Fruit fly (Drosophila melanogaster) whole organism, embryonic: Measurements from ENCODE around the gene CG14079.

Experiments used
- Adf1 ChIP-seq: fragments of 200-800 bp; sonication (Bioruptor generic); IDR thresholded peaks from 2 replicates; pipeline ENCODE4 v1.3.6; 2022; ENCODE audit warnings: missing biosample characterization, missing genetic modification characterization
- Bdp1 ChIP-seq: fragments of 200-800 bp; sonication (Bioruptor generic); optimal IDR thresholded peaks from 3 replicates; lab custom pipeline; 2016; ENCODE audit warnings: missing biosample characterization, missing genetic modification characterization
- Blimp-1 ChIP-seq: fragments of 200-800 bp; sonication (Bioruptor generic); optimal IDR thresholded peaks from 3 replicates; lab custom pipeline; 2018; ENCODE audit warnings: missing biosample characterization, missing genetic modification characterization, mild to moderate bottlenecking, moderate library complexity, missing genetic modification reagents
- CG12219 ChIP-seq: fragments of 200-800 bp; sonication (Bioruptor generic); optimal IDR thresholded peaks from 3 replicates; lab custom pipeline; 2018; ENCODE audit warnings: missing biosample characterization, mild to moderate bottlenecking, missing genetic modification characterization
- CG1233 ChIP-seq: fragments of 200-800 bp; sonication (Bioruptor generic); optimal IDR thresholded peaks from 4 replicates; lab custom pipeline; 2018; ENCODE audit warnings: missing biosample characterization, mild to moderate bottlenecking, missing genetic modification characterization
- CG13775 ChIP-seq: fragments of 200-800 bp; sonication (Bioruptor generic); optimal IDR thresholded peaks from 3 replicates; lab custom pipeline; 2017; ENCODE audit warnings: missing biosample characterization, mild to moderate bottlenecking, missing genetic modification characterization
- CG15011 ChIP-seq: fragments of 200-800 bp; sonication (Bioruptor generic); optimal IDR thresholded peaks from 3 replicates; lab custom pipeline; 2018; ENCODE audit warnings: missing biosample characterization, mild to moderate bottlenecking, missing genetic modification characterization
- CG15696 ChIP-seq: fragments of 200-800 bp; sonication (Bioruptor generic); optimal IDR thresholded peaks from 2 replicates; lab custom pipeline; 2019; ENCODE audit warnings: missing biosample characterization, mild to moderate bottlenecking, missing genetic modification characterization, moderate library complexity
- CG16779 ChIP-seq: fragments of 200-800 bp; sonication (Bioruptor generic); IDR thresholded peaks from 2 replicates; pipeline ENCODE4 v1.3.6; 2022; ENCODE audit warnings: missing biosample characterization, missing genetic modification characterization
- CG16813 ChIP-seq: fragments of 200-800 bp; sonication (Bioruptor generic); IDR thresholded peaks from 3 replicates; pipeline ENCODE4 v1.3.6; 2022; ENCODE audit warnings: missing biosample characterization, missing genetic modification characterization; ENCODE audit not compliant: partially characterized antibody
- CG18011 ChIP-seq: fragments of 200-800 bp; sonication (Bioruptor generic); optimal IDR thresholded peaks from 2 replicates; lab custom pipeline; 2017; ENCODE audit warnings: missing biosample characterization, missing genetic modification characterization, mild to moderate bottlenecking, moderate library complexity, missing genotype
- CG1832 ChIP-seq: fragments of 200-800 bp; sonication (Bioruptor generic); optimal IDR thresholded peaks from 2 replicates; lab custom pipeline; 2017; ENCODE audit warnings: missing biosample characterization, mild to moderate bottlenecking, missing genetic modification characterization, inconsistent platforms
- CG2199 ChIP-seq: fragments of 200-800 bp; sonication (Bioruptor generic); IDR thresholded peaks from 3 replicates; pipeline ENCODE4 v1.3.6; 2022; ENCODE audit warnings: missing biosample characterization, missing genetic modification characterization
- CG2202 ChIP-seq: fragments of 200-800 bp; sonication (Bioruptor generic); optimal IDR thresholded peaks from 2 replicates; lab custom pipeline; 2018; ENCODE audit warnings: missing biosample characterization, mild to moderate bottlenecking, missing genetic modification characterization
- CG2875 ChIP-seq: fragments of 200-800 bp; sonication (Bioruptor generic); optimal IDR thresholded peaks from 2 replicates; lab custom pipeline; 2017; ENCODE audit warnings: missing biosample characterization, mild to moderate bottlenecking, missing genetic modification characterization, missing genetic modification reagents
- CG32767 ChIP-seq: fragments of 200-800 bp; sonication (Bioruptor generic); IDR thresholded peaks from 2 replicates; pipeline ENCODE4 v1.3.6; 2022; ENCODE audit warnings: missing biosample characterization, missing genetic modification characterization
- CG4328 ChIP-seq: fragments of 200-800 bp; sonication (Bioruptor generic); optimal IDR thresholded peaks from 3 replicates; lab custom pipeline; 2017; ENCODE audit warnings: missing biosample characterization, missing genetic modification reagents, missing genetic modification characterization
- CG43689 ChIP-seq: fragments of 200-800 bp; sonication (Bioruptor generic); IDR thresholded peaks from 2 replicates; pipeline ENCODE4 v1.3.6; 2022; ENCODE audit warnings: missing biosample characterization, missing genetic modification characterization
- CG5180 ChIP-seq: fragments of 200-800 bp; sonication (Bioruptor generic); optimal IDR thresholded peaks from 3 replicates; lab custom pipeline; 2017; ENCODE audit warnings: missing biosample characterization, missing genetic modification characterization, mild to moderate bottlenecking, moderate library complexity, missing genetic modification reagents
- CG8388 ChIP-seq: fragments of 200-800 bp; sonication (Bioruptor generic); optimal IDR thresholded peaks from 2 replicates; lab custom pipeline; 2019; ENCODE audit warnings: missing biosample characterization, mild to moderate bottlenecking, missing genetic modification characterization, moderate library complexity
- CG8944 ChIP-seq: fragments of 200-800 bp; sonication (Bioruptor generic); optimal IDR thresholded peaks from 3 replicates; lab custom pipeline; 2016; ENCODE audit warnings: missing biosample characterization, missing genetic modification characterization
- CrebB ChIP-seq: fragments of 200-800 bp; sonication (Bioruptor generic); optimal IDR thresholded peaks from 3 replicates; lab custom pipeline; 2018; ENCODE audit warnings: missing biosample characterization, mild to moderate bottlenecking, missing genetic modification characterization
- ERR ChIP-seq: fragments of 200-800 bp; sonication (Bioruptor generic); optimal IDR thresholded peaks from 2 replicates; lab custom pipeline; 2016; ENCODE audit warnings: missing biosample characterization, missing genetic modification characterization
- HHEX ChIP-seq: fragments of 200-800 bp; sonication (Bioruptor generic); optimal IDR thresholded peaks from 3 replicates; lab custom pipeline; 2017; ENCODE audit warnings: missing biosample characterization, mild to moderate bottlenecking, missing genetic modification characterization, missing genetic modification reagents
- HLH3B ChIP-seq: fragments of 200-800 bp; sonication (Bioruptor generic); IDR thresholded peaks from 2 replicates; pipeline ENCODE4 v1.3.6; 2022; ENCODE audit warnings: missing biosample characterization, missing genetic modification characterization
- HmgD ChIP-seq: fragments of 200-800 bp; sonication (Bioruptor generic); optimal IDR thresholded peaks from 3 replicates; lab custom pipeline; 2016; ENCODE audit warnings: missing biosample characterization, missing genetic modification characterization
- Hmr ChIP-seq: fragments of 200-800 bp; sonication (Bioruptor generic); optimal IDR thresholded peaks from 3 replicates; lab custom pipeline; 2017; ENCODE audit warnings: mild to moderate bottlenecking, missing biosample characterization, missing genetic modification reagents, missing genetic modification characterization
- Mes4 ChIP-seq: fragments of 200-800 bp; sonication (Bioruptor generic); optimal IDR thresholded peaks from 2 replicates; lab custom pipeline; 2016; ENCODE audit warnings: missing biosample characterization, missing genetic modification characterization
- NC2α ChIP-seq: fragments of 200-800 bp; sonication (Bioruptor generic); optimal IDR thresholded peaks from 2 replicates; lab custom pipeline; 2016; ENCODE audit warnings: missing biosample characterization, missing genetic modification characterization
- Sry-δ ChIP-seq: fragments of 200-800 bp; sonication (Bioruptor generic); optimal IDR thresholded peaks from 2 replicates; lab custom pipeline; 2016; ENCODE audit warnings: missing biosample characterization, missing genetic modification characterization
- Usf ChIP-seq: fragments of 200-800 bp; sonication (Bioruptor generic); optimal IDR thresholded peaks from 2 replicates; lab custom pipeline; 2017; ENCODE audit warnings: missing genotype, missing biosample characterization, missing genetic modification characterization
- aop ChIP-seq: fragments of 200-800 bp; sonication (Bioruptor generic); IDR thresholded peaks from 2 replicates; pipeline ENCODE4 v1.3.6; 2022; ENCODE audit warnings: missing biosample characterization, missing genetic modification characterization
- cad ChIP-seq: fragments of >200 bp; optimal IDR thresholded peaks from 2 replicates; lab custom pipeline; 2017; ENCODE audit warnings: missing biosample characterization, missing genetic modification characterization
- dmrt11E ChIP-seq: fragments of 200-800 bp; sonication (Bioruptor generic); optimal IDR thresholded peaks from 3 replicates; lab custom pipeline; 2018; ENCODE audit warnings: missing biosample characterization, mild to moderate bottlenecking, missing genetic modification characterization, moderate library complexity
- dmrt99B ChIP-seq: fragments of 200-800 bp; sonication (Bioruptor generic); optimal IDR thresholded peaks from 2 replicates; lab custom pipeline; 2018; ENCODE audit warnings: missing biosample characterization, mild to moderate bottlenecking, missing genetic modification characterization, moderate library complexity
- fd3F ChIP-seq: fragments of 200-800 bp; sonication (Bioruptor generic); optimal IDR thresholded peaks from 2 replicates; lab custom pipeline; 2018; ENCODE audit warnings: missing biosample characterization, mild to moderate bottlenecking, missing genetic modification characterization, moderate library complexity
- gro ChIP-seq: fragments of 200-800 bp; sonication (Bioruptor generic); optimal IDR thresholded peaks from 2 replicates; lab custom pipeline; 2016; ENCODE audit warnings: missing biosample characterization, missing genetic modification characterization
- gsb-n ChIP-seq: fragments of 200-800 bp; sonication (Bioruptor generic); optimal IDR thresholded peaks from 3 replicates; lab custom pipeline; 2018; ENCODE audit warnings: missing biosample characterization, mild to moderate bottlenecking, missing genetic modification characterization
- gt ChIP-seq: fragments of 200-800 bp; sonication (Bioruptor generic); IDR thresholded peaks from 2 replicates; pipeline ENCODE4 v1.3.6; 2022; ENCODE audit warnings: missing biosample characterization, missing genetic modification characterization
- her ChIP-seq: fragments of 200-800 bp; sonication (Bioruptor generic); optimal IDR thresholded peaks from 2 replicates; lab custom pipeline; 2016; ENCODE audit warnings: missing biosample characterization, missing genetic modification characterization
- hkb ChIP-seq, 2 experiments: fragments of 200-800 bp in 1 of 2; fragments of >200 bp in 1 of 2; sonication (Bioruptor generic) in 1 of 2; IDR thresholded peaks in 1 of 2; optimal IDR thresholded peaks in 1 of 2; 2 replicates each; pipeline versions ENCODE4 v1.3.6 to Lab custom; 2017 to 2022; ENCODE audit warnings: missing biosample characterization in 1 of 2, missing genetic modification characterization in 1 of 2
- kah ChIP-seq: fragments of 200-800 bp; sonication (Bioruptor generic); optimal IDR thresholded peaks from 2 replicates; lab custom pipeline; 2018; ENCODE audit warnings: missing biosample characterization, mild to moderate bottlenecking, missing genetic modification characterization
- mld ChIP-seq: fragments of 200-800 bp; sonication (Bioruptor generic); IDR thresholded peaks from 3 replicates; pipeline ENCODE4 v1.3.6; 2022; ENCODE audit warnings: missing biosample characterization, missing genetic modification characterization; ENCODE audit not compliant: partially characterized antibody
- oc ChIP-seq: fragments of 200-800 bp; sonication (Bioruptor generic); optimal IDR thresholded peaks from 2 replicates; lab custom pipeline; 2018; ENCODE audit warnings: missing biosample characterization, mild to moderate bottlenecking, missing genetic modification characterization, moderate library complexity
- p53 ChIP-seq: fragments of 200-800 bp; sonication (Bioruptor generic); optimal IDR thresholded peaks from 2 replicates; lab custom pipeline; 2016; ENCODE audit warnings: missing biosample characterization, missing genetic modification characterization
- repo ChIP-seq: fragments of 200-800 bp; sonication (Bioruptor generic); optimal IDR thresholded peaks from 2 replicates; lab custom pipeline; 2016; ENCODE audit warnings: missing biosample characterization, missing genetic modification characterization
- ro ChIP-seq: fragments of 200-800 bp; sonication (Bioruptor generic); IDR thresholded peaks from 2 replicates; pipeline ENCODE4 v1.3.6; 2022; ENCODE audit warnings: missing biosample characterization, missing genetic modification characterization
- slbo ChIP-seq: fragments of 200-800 bp; sonication (Bioruptor generic); IDR thresholded peaks from 2 replicates; pipeline ENCODE4 v1.3.6; 2022; ENCODE audit warnings: missing biosample characterization, missing genetic modification characterization
- sna ChIP-seq: fragments of 200-800 bp; sonication (Bioruptor generic); IDR thresholded peaks from 2 replicates; pipeline ENCODE4 v1.3.6; 2022; ENCODE audit warnings: missing biosample characterization, missing genetic modification characterization; ENCODE audit not compliant: partially characterized antibody
- ssp ChIP-seq: fragments of 200-800 bp; sonication (Bioruptor generic); IDR thresholded peaks from 2 replicates; pipeline ENCODE4 v1.3.6; 2022; ENCODE audit warnings: missing biosample characterization, missing genetic modification characterization
- twi ChIP-seq: fragments of 200-800 bp; optimal IDR thresholded peaks from 2 replicates; lab custom pipeline; 2019; ENCODE audit warnings: missing biosample characterization, mild to moderate bottlenecking, missing genetic modification characterization, moderate library complexity

CG14079 gene

DNA sequence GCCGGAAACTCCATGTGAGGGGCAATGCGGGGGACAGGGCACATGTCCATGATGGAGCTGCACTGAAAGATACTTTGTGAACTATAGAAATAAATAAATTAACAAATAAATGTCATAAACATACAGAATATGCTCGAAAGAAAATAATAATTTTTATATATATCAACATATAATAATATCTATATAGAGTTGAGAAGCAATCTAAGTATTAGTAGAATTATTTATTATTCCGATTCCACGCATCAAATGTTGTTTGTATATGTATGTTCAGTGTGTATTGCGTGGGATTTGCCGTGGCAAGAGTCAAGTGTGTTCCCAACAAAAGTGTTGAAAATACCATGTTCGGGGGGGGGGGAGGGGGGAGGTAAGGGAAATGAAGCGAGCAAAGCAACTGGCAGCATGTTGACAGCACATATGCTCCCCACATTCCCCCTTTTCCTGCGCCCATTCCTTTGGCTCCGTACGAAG, 40.9 kb upstream of the CG14079 start (continued):
- no peak for TF ChIP-seq slbo (GFP tag; lab: Robert Waterston, UW)
- no peak for TF ChIP-seq hkb (optimal IDR thresholded peaks at IDR 0.05; lab: Kevin White, UChicago)
- TF ChIP-seq hkb (GFP tag; IDR thresholded peaks at IDR 0.05; lab: Robert Waterston, UW): no peak
- no peak for TF ChIP-seq CG18011
- TF ChIP-seq Usf (GFP tag; lab: Kevin White, UChicago): no peak
- peak; percentile 50 for TF ChIP-seq gsb-n (tag; lab: Kevin White, UChicago)
- no peak for TF ChIP-seq CG15696 (tag; lab: Kevin White, UChicago)
- TF ChIP-seq CG16779 (GFP tag; lab: Robert Waterston, UW): no peak
- TF ChIP-seq mld: no peak
- no peak for TF ChIP-seq repo (GFP tag; lab: Kevin White, UChicago)
- TF ChIP-seq aop (GFP tag; lab: Robert Waterston, UW): no peak
- peak; percentile 59 for TF ChIP-seq dmrt99B (tag; lab: Kevin White, UChicago)
- TF ChIP-seq dmrt11E (tag; lab: Kevin White, UChicago): peak; percentile 70
- TF ChIP-seq p53 (GFP tag; lab: Kevin White, UChicago): no peak
- no peak for TF ChIP-seq CG4328
- TF ChIP-seq CG12219: no peak
- no peak for TF ChIP-seq CG15011 (GFP tag; lab: Kevin White, UChicago)
- no peak for TF ChIP-seq CG8944
- peak; percentile 11 for TF ChIP-seq HHEX (GFP tag; lab: Kevin White, UChicago)
- TF ChIP-seq oc (tag; lab: Kevin White, UChicago): peak; percentile 63
- TF ChIP-seq NC2α (GFP tag; lab: Kevin White, UChicago): no peak
- TF ChIP-seq CG5180 (GFP tag; lab: Kevin White, UChicago): no peak
- TF ChIP-seq ERR (GFP tag; lab: Kevin White, UChicago): no peak
- TF ChIP-seq CG2875 (GFP tag; lab: Kevin White, UChicago): no peak
- no peak for TF ChIP-seq cad
- TF ChIP-seq HmgD: no peak
- 0 out of 3 replicates have a peak, but pooled peaks have one; percentile 28 for TF ChIP-seq CG2199 (GFP tag; lab: Robert Waterston, UW)
- TF ChIP-seq kah (GFP tag; lab: Kevin White, UChicago): no peak
- no peak for TF ChIP-seq fd3F
- TF ChIP-seq CG2202 (tag; lab: Kevin White, UChicago): peak; percentile 28
- TF ChIP-seq ssp (GFP tag; lab: Robert Waterston, UW): no peak
- no peak for TF ChIP-seq Sry-δ (GFP tag; lab: Kevin White, UChicago)
- TF ChIP-seq CG13775 (GFP tag; lab: Kevin White, UChicago): no peak
- no peak for TF ChIP-seq sna
- no peak for TF ChIP-seq Hmr (GFP tag; lab: Kevin White, UChicago)
- TF ChIP-seq Adf1 (GFP tag; lab: Robert Waterston, UW): no peak
- peak; percentile 42 for TF ChIP-seq CG8388
- TF ChIP-seq CG1233: no peak
- 0 out of 2 replicates have a peak, but pooled peaks have one; percentile 8 for TF ChIP-seq HLH3B
- TF ChIP-seq CG32767 (GFP tag; lab: Robert Waterston, UW): no peak
- TF ChIP-seq Bdp1 (GFP tag; lab: Kevin White, UChicago): no peak
- no peak for TF ChIP-seq CrebB (tag; lab: Kevin White, UChicago)
- TF ChIP-seq twi (tag; lab: Kevin White, UChicago): peak; percentile 64
- no peak for TF ChIP-seq her
- no peak for TF ChIP-seq CG1832
- TF ChIP-seq Blimp-1: peak; percentile 52
- no peak for TF ChIP-seq ro
- no peak for TF ChIP-seq CG16813 (GFP tag; lab: Robert Waterston, UW)
- no peak for TF ChIP-seq gro
- no peak for TF ChIP-seq CG43689 (GFP tag; lab: Robert Waterston, UW)
- TF ChIP-seq gt (GFP tag; lab: Robert Waterston, UW): no peak
- TF ChIP-seq Mes4: no peak
